Worm (Caenorhabditis elegans) whole organism, mixed stage, embryonic: Measurements from ENCODE around the gene ret-1.
A peak's percentile ranks its signal among the peaks of the same experiment; 100 is the strongest.

Source experiments
- elt-3 ChIP-seq: fragments of 150-350 bp; optimal IDR thresholded peaks from 2 replicates; lab custom pipeline; 2014; ENCODE audit warnings: missing biosample characterization, missing genetic modification characterization
- unc-62 ChIP-seq: fragments of 150-350 bp; optimal IDR thresholded peaks from 2 replicates; lab custom pipeline; 2014; ENCODE audit warnings: missing biosample characterization, missing genetic modification reagents, missing genetic modification characterization

- TF ChIP-seq unc-62 (peak; percentile 98), elt-3 (tag; lab: Kevin White, UChicago) (no peak)
Measured at ce11 chrV:14848510-14849206, 1.4 kb upstream of the ret-1 start.
